Fruit fly (Drosophila melanogaster) whole organism, prepupa: ENCODE data around the gene CG14971.

Source experiments
- CG10631 ChIP-seq: fragments of 200-800 bp; sonication (Bioruptor generic); optimal IDR thresholded peaks from 2 replicates; lab custom pipeline; 2016; ENCODE audit warnings: missing biosample characterization, missing genetic modification characterization
- CG11294 ChIP-seq: fragments of 200-800 bp; sonication (Bioruptor generic); IDR thresholded peaks from 2 replicates; pipeline ENCODE4 v1.3.6; 2022; ENCODE audit warnings: missing biosample characterization, missing genetic modification characterization
- CG11762 ChIP-seq: fragments of 200-800 bp; sonication (Bioruptor generic); optimal IDR thresholded peaks from 3 replicates; lab custom pipeline; 2016; ENCODE audit warnings: missing biosample characterization, missing genetic modification characterization; ENCODE audit not compliant: insufficient read depth
- CG11902 ChIP-seq: fragments of 200-800 bp; sonication (Bioruptor generic); optimal IDR thresholded peaks from 3 replicates; lab custom pipeline; 2016; ENCODE audit warnings: missing biosample characterization, missing genetic modification characterization
- CG15336 ChIP-seq: fragments of 200-800 bp; sonication (Bioruptor generic); IDR thresholded peaks from 2 replicates; pipeline ENCODE4 v1.3.6; 2022; ENCODE audit warnings: missing biosample characterization, missing genetic modification characterization
- CG1621 ChIP-seq: fragments of 200-800 bp; sonication (Bioruptor generic); optimal IDR thresholded peaks from 3 replicates; lab custom pipeline; 2018; ENCODE audit warnings: missing biosample characterization, mild to moderate bottlenecking, missing genetic modification characterization
- CG3032 ChIP-seq: fragments of 200-800 bp; optimal IDR thresholded peaks from 2 replicates; lab custom pipeline; 2019; ENCODE audit warnings: missing biosample characterization, mild to moderate bottlenecking, missing genetic modification characterization, moderate library complexity
- CG31627 ChIP-seq: fragments of 200-800 bp; sonication (Bioruptor generic); optimal IDR thresholded peaks from 3 replicates; lab custom pipeline; 2016; ENCODE audit warnings: missing biosample characterization, missing genetic modification characterization
- CG32006 ChIP-seq: fragments of 200-800 bp; sonication (Bioruptor generic); optimal IDR thresholded peaks from 3 replicates; lab custom pipeline; 2017; ENCODE audit warnings: missing biosample characterization, mild to moderate bottlenecking, missing genetic modification characterization
- CG3919 ChIP-seq: fragments of 200-800 bp; sonication (Bioruptor generic); optimal IDR thresholded peaks from 3 replicates; lab custom pipeline; 2016; ENCODE audit warnings: missing biosample characterization, missing genetic modification characterization
- CG4318 ChIP-seq: fragments of 200-800 bp; sonication (Bioruptor generic); optimal IDR thresholded peaks from 3 replicates; lab custom pipeline; 2017; ENCODE audit warnings: missing biosample characterization, mild to moderate bottlenecking, missing genetic modification characterization
- CG6163 ChIP-seq: fragments of 200-800 bp; sonication (Bioruptor generic); IDR thresholded peaks from 3 replicates; pipeline ENCODE4 v1.3.6; 2022; ENCODE audit warnings: missing biosample characterization, missing genetic modification characterization
- CG6792 ChIP-seq: fragments of 200-800 bp; sonication (Bioruptor generic); optimal IDR thresholded peaks from 3 replicates; lab custom pipeline; 2016; ENCODE audit warnings: missing biosample characterization, missing genetic modification characterization
- CG6808 ChIP-seq: fragments of 200-800 bp; sonication (Bioruptor generic); optimal IDR thresholded peaks from 3 replicates; lab custom pipeline; 2017; ENCODE audit warnings: missing biosample characterization, missing genetic modification characterization, mild to moderate bottlenecking, moderate library complexity, missing genetic modification reagents
- CG6854 ChIP-seq: fragments of 200-800 bp; sonication (Bioruptor generic); optimal IDR thresholded peaks from 2 replicates; lab custom pipeline; 2017; ENCODE audit warnings: missing biosample characterization, mild to moderate bottlenecking, missing genetic modification characterization
- CG8119 ChIP-seq: fragments of 200-800 bp; sonication (Bioruptor generic); IDR thresholded peaks from 3 replicates; pipeline ENCODE4 v1.3.6; 2022; ENCODE audit warnings: missing biosample characterization, missing genetic modification characterization
- CG8319 ChIP-seq: fragments of 200-800 bp; sonication (Bioruptor generic); optimal IDR thresholded peaks from 3 replicates; lab custom pipeline; 2016; ENCODE audit warnings: missing biosample characterization, missing genetic modification characterization
- CG8632 ChIP-seq: fragments of 200-800 bp; sonication (Bioruptor generic); optimal IDR thresholded peaks from 3 replicates; lab custom pipeline; 2016; ENCODE audit warnings: missing biosample characterization, missing genetic modification characterization
- CG9139 ChIP-seq: fragments of 200-800 bp; sonication (Bioruptor generic); optimal IDR thresholded peaks from 3 replicates; lab custom pipeline; 2017; ENCODE audit warnings: missing biosample characterization, mild to moderate bottlenecking, missing genetic modification characterization
- Eip75B ChIP-seq: fragments of 200-800 bp; sonication (Bioruptor generic); optimal IDR thresholded peaks from 3 replicates; lab custom pipeline; 2016; ENCODE audit warnings: missing biosample characterization, missing genetic modification characterization
- Eip78C ChIP-seq: fragments of 200-800 bp; sonication (Bioruptor generic); peaks from one replicate; lab custom pipeline; 2016; ENCODE audit warnings: missing biosample characterization, missing genetic modification characterization
- Eip93F ChIP-seq: fragments of 200-800 bp; sonication (Bioruptor generic); optimal IDR thresholded peaks from 2 replicates; lab custom pipeline; 2016; ENCODE audit warnings: missing biosample characterization, mild to moderate bottlenecking, missing genetic modification characterization
- Ets21C ChIP-seq: fragments of 200-800 bp; sonication (Bioruptor generic); optimal IDR thresholded peaks from 3 replicates; lab custom pipeline; 2016; ENCODE audit warnings: missing biosample characterization, missing genetic modification characterization
- Ets96B ChIP-seq: fragments of 200-800 bp; optimal IDR thresholded peaks from 2 replicates; lab custom pipeline; 2019; ENCODE audit warnings: missing biosample characterization, mild to moderate bottlenecking, missing genetic modification characterization, moderate library complexity
- Gug ChIP-seq: fragments of 200-800 bp; sonication (Bioruptor generic); IDR thresholded peaks from 2 replicates; pipeline ENCODE4 v1.3.6; 2022; ENCODE audit warnings: missing biosample characterization, missing genetic modification characterization
- Hr38 ChIP-seq: sonication (Bioruptor generic); optimal IDR thresholded peaks from 2 replicates; lab custom pipeline; 2016; ENCODE audit warnings: missing biosample characterization, missing genetic modification characterization
- Hr39 ChIP-seq: fragments of 200-800 bp; sonication (Bioruptor generic); optimal IDR thresholded peaks from 2 replicates; lab custom pipeline; 2016; ENCODE audit warnings: missing biosample characterization, missing genetic modification characterization
- Hr4 ChIP-seq: fragments of 200-800 bp; sonication (Bioruptor generic); optimal IDR thresholded peaks from 3 replicates; lab custom pipeline; 2016; ENCODE audit warnings: missing biosample characterization, missing genetic modification characterization
- Met ChIP-seq: fragments of 200-800 bp; sonication (Bioruptor generic); optimal IDR thresholded peaks from 3 replicates; lab custom pipeline; 2016; ENCODE audit warnings: missing biosample characterization, missing genetic modification characterization
- OdsH ChIP-seq: fragments of 200-800 bp; sonication (Bioruptor generic); optimal IDR thresholded peaks from 3 replicates; lab custom pipeline; 2016; ENCODE audit warnings: missing biosample characterization, missing genetic modification characterization
- Smox ChIP-seq: fragments of 200-800 bp; sonication (Bioruptor generic); optimal IDR thresholded peaks from 3 replicates; lab custom pipeline; 2016; ENCODE audit warnings: missing biosample characterization, missing genetic modification characterization
- Sox15 ChIP-seq: fragments of 200-800 bp; sonication (Bioruptor generic); optimal IDR thresholded peaks from 3 replicates; lab custom pipeline; 2016; ENCODE audit warnings: missing biosample characterization, missing genetic modification characterization
- acj6 ChIP-seq: fragments of 200-800 bp; sonication (Bioruptor generic); optimal IDR thresholded peaks from 3 replicates; lab custom pipeline; 2016; ENCODE audit warnings: missing biosample characterization, missing genetic modification characterization
- cyc ChIP-seq: fragments of 200-800 bp; sonication (Bioruptor generic); optimal IDR thresholded peaks from 3 replicates; lab custom pipeline; 2016; ENCODE audit warnings: missing biosample characterization, missing genetic modification characterization
- dac ChIP-seq: fragments of 200-800 bp; sonication (Bioruptor generic); optimal IDR thresholded peaks from 2 replicates; lab custom pipeline; 2017; ENCODE audit warnings: missing biosample characterization, mild to moderate bottlenecking, missing genetic modification characterization
- dsx ChIP-seq: fragments of 200-800 bp; optimal IDR thresholded peaks from 3 replicates; lab custom pipeline; 2019; ENCODE audit warnings: missing biosample characterization, mild to moderate bottlenecking, missing genetic modification characterization, moderate library complexity; ENCODE audit not compliant: poor library complexity, severe bottlenecking
- eg ChIP-seq: fragments of 200-800 bp; sonication (Bioruptor generic); IDR thresholded peaks from 3 replicates; pipeline ENCODE4 v1.3.6; 2022; ENCODE audit warnings: missing biosample characterization, missing genetic modification characterization
- esn ChIP-seq: fragments of 200-800 bp; sonication (Bioruptor generic); optimal IDR thresholded peaks from 2 replicates; lab custom pipeline; 2016; ENCODE audit warnings: missing biosample characterization, mild to moderate bottlenecking, missing genetic modification characterization, moderate library complexity
- fd85E ChIP-seq: fragments of 200-800 bp; sonication (Bioruptor generic); optimal IDR thresholded peaks from 3 replicates; lab custom pipeline; 2016; ENCODE audit warnings: missing biosample characterization, missing genetic modification characterization
- lz ChIP-seq: fragments of 200-800 bp; sonication (Bioruptor generic); optimal IDR thresholded peaks from 3 replicates; lab custom pipeline; 2016; ENCODE audit warnings: missing biosample characterization, missing genetic modification characterization
- net ChIP-seq: fragments of 200-800 bp; sonication (Bioruptor generic); optimal IDR thresholded peaks from 3 replicates; lab custom pipeline; 2016; ENCODE audit warnings: missing biosample characterization, missing genetic modification characterization
- pdm3 ChIP-seq: fragments of 200-800 bp; sonication (Bioruptor generic); optimal IDR thresholded peaks from 3 replicates; lab custom pipeline; 2016; ENCODE audit warnings: missing biosample characterization, missing genetic modification characterization
- salr ChIP-seq, 2 experiments: fragments of 200-800 bp; sonication (Bioruptor generic); optimal IDR thresholded peaks; 3 replicates each; lab custom pipeline; 2016 to 2018; ENCODE audit warnings: missing biosample characterization in 2 of 2, missing genetic modification characterization in 2 of 2, mild to moderate bottlenecking in 1 of 2
- spab ChIP-seq: fragments of 200-800 bp; sonication (Bioruptor generic); optimal IDR thresholded peaks from 2 replicates; lab custom pipeline; 2017; ENCODE audit warnings: missing biosample characterization, mild to moderate bottlenecking, missing genetic modification characterization, missing genetic modification reagents
- ss ChIP-seq, 2 experiments: fragments of 200-800 bp; sonication (Bioruptor generic); optimal IDR thresholded peaks; 2 replicates in 1 of 2; 3 replicates in 1 of 2; lab custom pipeline; 2017 to 2018; ENCODE audit warnings: mild to moderate bottlenecking in 2 of 2, missing biosample characterization in 2 of 2, missing genetic modification characterization in 2 of 2, moderate library complexity in 1 of 2
- svp ChIP-seq: fragments of 200-800 bp; sonication (Bioruptor generic); peaks from one replicate; lab custom pipeline; 2016; ENCODE audit warnings: missing biosample characterization, missing genetic modification characterization
- topi ChIP-seq: fragments of 200-800 bp; sonication (Bioruptor generic); optimal IDR thresholded peaks from 3 replicates; lab custom pipeline; 2016; ENCODE audit warnings: missing biosample characterization, missing genetic modification characterization
- vri ChIP-seq: fragments of 200-800 bp; sonication (Bioruptor generic); optimal IDR thresholded peaks from 3 replicates; lab custom pipeline; 2016; ENCODE audit warnings: missing biosample characterization, mild to moderate bottlenecking, missing genetic modification characterization

The CG14971 gene

DNA sequence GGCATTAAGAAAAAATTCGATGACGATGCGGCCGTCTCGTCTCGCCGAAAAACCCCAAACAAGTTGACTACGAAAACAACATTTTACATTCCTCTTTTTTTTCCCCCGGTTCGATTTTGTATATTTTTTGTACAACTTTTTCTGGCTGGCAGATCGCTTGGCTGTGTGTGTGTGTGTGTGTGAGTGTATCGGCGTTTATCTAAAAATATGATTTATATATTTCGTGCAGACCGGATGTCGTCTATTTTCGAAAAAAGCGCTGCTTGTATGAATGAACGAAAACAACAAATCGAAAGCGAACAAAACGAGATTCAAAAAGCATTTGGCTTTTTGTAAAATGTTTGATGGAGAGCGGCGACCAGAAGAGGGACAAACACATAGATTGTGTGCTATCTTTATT lies 37.2 kb downstream of the CG14971 start:
- TF ChIP-seq acj6 (GFP tag; lab: Kevin White, UChicago) (no peak), Eip78C (GFP tag; lab: Kevin White, UChicago) (peak; percentile 16), dsx (GFP tag; lab: Kevin White, UChicago) (no peak), CG1621 (tag; lab: Kevin White, UChicago) (no peak)

DNA sequence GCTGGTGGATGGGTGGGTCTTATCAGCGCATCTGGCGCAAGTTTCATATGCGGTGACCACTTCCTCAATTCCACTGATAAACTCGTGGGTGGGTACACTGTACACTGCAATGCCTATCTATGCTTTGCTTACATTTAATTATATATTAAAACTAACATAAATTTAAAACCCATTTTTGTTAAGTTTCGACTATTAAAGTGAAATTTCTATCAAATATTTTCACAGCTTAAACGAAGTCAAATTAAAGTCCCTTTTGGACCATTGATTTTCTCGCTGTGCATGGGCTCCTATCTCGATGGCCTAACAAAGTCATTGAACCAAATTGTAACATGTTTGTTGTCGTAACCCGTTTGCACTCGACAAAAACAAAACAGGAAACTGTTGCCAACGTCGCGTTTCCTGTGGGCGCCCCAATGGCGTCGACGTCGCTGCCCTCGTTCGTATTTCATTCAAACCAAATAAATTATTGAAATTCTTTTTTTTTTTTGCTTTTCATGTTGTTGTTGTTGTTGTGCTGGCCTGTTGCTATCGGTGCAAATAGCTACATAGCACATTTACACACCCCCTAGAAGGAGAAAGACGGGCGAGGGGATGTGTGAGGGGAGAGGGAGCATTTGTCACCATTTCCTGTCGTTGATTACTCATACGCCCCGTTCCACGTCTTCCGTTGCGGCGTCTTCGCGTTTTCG lies 38.3 kb downstream of the CG14971 start:
- TF ChIP-seq pdm3 (GFP tag; lab: Kevin White, UChicago) = peak; percentile 77
- no peak for TF ChIP-seq Hr38 (GFP tag; lab: Kevin White, UChicago)
- TF ChIP-seq fd85E (GFP tag; lab: Kevin White, UChicago) = no peak
- peak; percentile 87 for TF ChIP-seq Smox
- TF ChIP-seq CG1621 (tag; lab: Kevin White, UChicago) = no peak
- peak; percentile 73 for TF ChIP-seq Gug (GFP tag; lab: Robert Waterston, UW)
- TF ChIP-seq CG8119 (GFP tag; lab: Robert Waterston, UW) = peak; percentile 80
- peak; percentile 89 for TF ChIP-seq CG15336 (GFP tag; lab: Robert Waterston, UW)
- peak in 1 of 2 experiments; percentile 15 for TF ChIP-seq salr (GFP tag; optimal IDR thresholded peaks at IDR 0.05; lab: Kevin White, UChicago)
- peak; percentile 71 for TF ChIP-seq Eip93F (GFP tag; lab: Kevin White, UChicago)
- peak; percentile 66 for TF ChIP-seq CG8319 (GFP tag; lab: Kevin White, UChicago)
- peak; percentile 41 for TF ChIP-seq Ets96B (tag; lab: Kevin White, UChicago)
- peak; percentile 83 for TF ChIP-seq Hr4
- TF ChIP-seq Hr39 (GFP tag; lab: Kevin White, UChicago) = peak; percentile 82
- peak; percentile 54 for TF ChIP-seq CG11762 (GFP tag; lab: Kevin White, UChicago)
- TF ChIP-seq vri (GFP tag; lab: Kevin White, UChicago) = peak; percentile 83
- peak; percentile 79 for TF ChIP-seq OdsH (GFP tag; lab: Kevin White, UChicago)
- TF ChIP-seq eg (GFP tag; lab: Robert Waterston, UW) = peak; percentile 89
- TF ChIP-seq CG9139 (GFP tag; lab: Kevin White, UChicago) = no peak
- peak; percentile 93 for TF ChIP-seq Eip78C (GFP tag; lab: Kevin White, UChicago)
- TF ChIP-seq acj6 (GFP tag; lab: Kevin White, UChicago) = peak; percentile 84
- peak; percentile 21 for TF ChIP-seq CG6854 (GFP tag; lab: Kevin White, UChicago)
- no peak for TF ChIP-seq CG6808 (GFP tag; lab: Kevin White, UChicago)
- TF ChIP-seq topi = peak; percentile 85
- peak; percentile 64 for TF ChIP-seq CG10631 (GFP tag; lab: Kevin White, UChicago)
- peak; percentile 67 for TF ChIP-seq CG11902 (GFP tag; lab: Kevin White, UChicago)
- TF ChIP-seq dsx (GFP tag; lab: Kevin White, UChicago) = peak; percentile 4
- peak; percentile 80 for TF ChIP-seq CG8632 (GFP tag; lab: Kevin White, UChicago)
- TF ChIP-seq CG3919 (GFP tag; lab: Kevin White, UChicago) = peak; percentile 71
- peak; percentile 24 for TF ChIP-seq spab (GFP tag; lab: Kevin White, UChicago)
- TF ChIP-seq svp = peak; percentile 92
- TF ChIP-seq CG4318 (GFP tag; lab: Kevin White, UChicago) = peak; percentile 59
- peak; percentile 37; the same call in 1 of the 2 replicates for TF ChIP-seq CG11294 (GFP tag; lab: Robert Waterston, UW)
- TF ChIP-seq Sox15 (GFP tag; lab: Kevin White, UChicago) = peak; percentile 60
- TF ChIP-seq net (GFP tag; lab: Kevin White, UChicago) = peak; percentile 67
- TF ChIP-seq CG31627 (GFP tag; lab: Kevin White, UChicago) = peak; percentile 84
- TF ChIP-seq esn (GFP tag; lab: Kevin White, UChicago) = peak; percentile 89
- peak; percentile 80 for TF ChIP-seq CG6163 (GFP tag; lab: Robert Waterston, UW)
- TF ChIP-seq dac (GFP tag; lab: Kevin White, UChicago) = peak; percentile 37
- TF ChIP-seq Eip75B = peak; percentile 63
- peak; percentile 52 for TF ChIP-seq Ets21C (GFP tag; lab: Kevin White, UChicago)
- peak; percentile 89 for TF ChIP-seq Met
- peak; percentile 82 for TF ChIP-seq CG6792 (GFP tag; lab: Kevin White, UChicago)
- peak; percentile 79 for TF ChIP-seq lz (GFP tag; lab: Kevin White, UChicago)
- peak; percentile 78 for TF ChIP-seq CG32006 (GFP tag; lab: Kevin White, UChicago)
- peak; percentile 84 for TF ChIP-seq cyc (GFP tag; lab: Kevin White, UChicago)
- peak in 1 of 2 experiments; percentile 18 for TF ChIP-seq ss (GFP tag; optimal IDR thresholded peaks at IDR 0.05; lab: Kevin White, UChicago)
- TF ChIP-seq CG3032 = peak; percentile 46
